Worm (Caenorhabditis elegans): ENCODE measurements around the gene ced-2.

ce11 chrIV:1601357-1601756 is 4.2 kb downstream of the ced-2 start, which contains the start of gene set-23:
- no peak for TF ChIP-seq flt-1 (GFP tag; IDR thresholded peaks at IDR 0.05)
- TF ChIP-seq ref-1 (GFP tag; conservative IDR thresholded peaks at IDR 0.05) = no peak
- TF ChIP-seq klf-2 (GFP tag; conservative IDR thresholded peaks at IDR 0.05) = no peak
- TF ChIP-seq ztf-23 (GFP tag; IDR thresholded peaks at IDR 0.05) = no peak
